Worm (Caenorhabditis elegans): ENCODE data around the gene skr-15.

ce11 chrII:3803219-3803618, 20.7 kb upstream of the skr-15 start, which contains the start of gene ins-32:
- TF ChIP-seq B0310.2 (tag; optimal IDR thresholded peaks at IDR 0.05): no peak
- no peak for TF ChIP-seq tbx-37 (GFP tag; conservative IDR thresholded peaks at IDR 0.05)
- no peak for TF ChIP-seq ama-1 (optimal IDR thresholded peaks at IDR 0.05)
- no peak for TF ChIP-seq aly-1 (tag; optimal IDR thresholded peaks at IDR 0.05)
- no peak for TF ChIP-seq tbx-11 (GFP tag; IDR thresholded peaks at IDR 0.05)
- no peak for TF ChIP-seq F13C5.2 (tag; optimal IDR thresholded peaks at IDR 0.05)
- no peak for TF ChIP-seq scrt-1 (GFP tag; IDR thresholded peaks at IDR 0.05)
- no peak for TF ChIP-seq pes-1 (GFP tag; IDR thresholded peaks at IDR 0.05)

All from whole organism, early embryonic.